Fruit fly (Drosophila melanogaster): ENCODE results near the gene Pmi.

The Pmi gene

dm6 chr3L:5808101-5808433 lies 28.2 kb downstream of the Pmi start (continued):
- TF ChIP-seq CG6854 (GFP tag; optimal IDR thresholded peaks at IDR 0.05) (no peak), pdm3 (GFP tag; optimal IDR thresholded peaks at IDR 0.05) (peak; percentile 83), dac (GFP tag; optimal IDR thresholded peaks at IDR 0.05) (peak; percentile 72), CG15336 (GFP tag; IDR thresholded peaks at IDR 0.05) (peak; percentile 82), fd85E (GFP tag; optimal IDR thresholded peaks at IDR 0.05) (peak; percentile 58), Ets21C (GFP tag; optimal IDR thresholded peaks at IDR 0.05) (peak; percentile 46), CG4318 (GFP tag; optimal IDR thresholded peaks at IDR 0.05) (peak; percentile 77), CG31627 (GFP tag; optimal IDR thresholded peaks at IDR 0.05) (peak; percentile 61), Eip93F (GFP tag; optimal IDR thresholded peaks at IDR 0.05) (no peak), Hr4 (GFP tag; optimal IDR thresholded peaks at IDR 0.05) (peak; percentile 89), CG6808 (GFP tag; optimal IDR thresholded peaks at IDR 0.05) (peak; percentile 86), eg (GFP tag; IDR thresholded peaks at IDR 0.05) (peak; percentile 79), CG8119 (GFP tag; IDR thresholded peaks at IDR 0.05) (peak; percentile 80), Met (GFP tag; optimal IDR thresholded peaks at IDR 0.05) (no peak), CG8319 (GFP tag; optimal IDR thresholded peaks at IDR 0.05) (peak; percentile 73), CG3032 (tag; optimal IDR thresholded peaks at IDR 0.05) (peak; percentile 84), CG9139 (GFP tag; optimal IDR thresholded peaks at IDR 0.05) (peak; percentile 63), esn (GFP tag; optimal IDR thresholded peaks at IDR 0.05) (peak; percentile 72), CG6792 (GFP tag; optimal IDR thresholded peaks at IDR 0.05) (peak; percentile 81), svp (GFP tag) (peak; percentile 82), Eip75B (GFP tag; optimal IDR thresholded peaks at IDR 0.05) (peak; percentile 89), CG8632 (GFP tag; optimal IDR thresholded peaks at IDR 0.05) (peak; percentile 66), Hr39 (GFP tag; optimal IDR thresholded peaks at IDR 0.05) (peak; percentile 67), salr (GFP tag; optimal IDR thresholded peaks at IDR 0.05) (peak; percentile 57 to 81), Ets96B (tag; optimal IDR thresholded peaks at IDR 0.05) (peak; percentile 83), net (GFP tag; optimal IDR thresholded peaks at IDR 0.05) (peak; percentile 71)

dm6 chr3L:5808540-5809200 lies 28.8 kb downstream of the Pmi start:
- no peak for TF ChIP-seq CG11902 (GFP tag; optimal IDR thresholded peaks at IDR 0.05)
- TF ChIP-seq Met (GFP tag; optimal IDR thresholded peaks at IDR 0.05): no peak
- TF ChIP-seq vri (GFP tag; optimal IDR thresholded peaks at IDR 0.05): peak; percentile 29

dm6 chr3L:5809201-5809584 lies 29.3 kb downstream of the Pmi start:
- TF ChIP-seq CG7368 (GFP tag; optimal IDR thresholded peaks at IDR 0.05) (no peak), Met (GFP tag; optimal IDR thresholded peaks at IDR 0.05) (peak; percentile 20)

dm6 chr3L:5809642-5810279 lies 29.9 kb downstream of the Pmi start:
- TF ChIP-seq acj6 (GFP tag; optimal IDR thresholded peaks at IDR 0.05) (no peak), CG11762 (GFP tag; optimal IDR thresholded peaks at IDR 0.05; ENCODE audit: insufficient read depth) (no peak), Eip78C (GFP tag) (peak; percentile 0), CG3032 (tag; optimal IDR thresholded peaks at IDR 0.05) (no peak), Ets96B (tag; optimal IDR thresholded peaks at IDR 0.05) (no peak), Sox14 (GFP tag; optimal IDR thresholded peaks at IDR 0.05) (peak; percentile 40), CG8119 (GFP tag; IDR thresholded peaks at IDR 0.05) (no peak), CG16779 (tag; optimal IDR thresholded peaks at IDR 0.05) (no peak), Hr39 (GFP tag; optimal IDR thresholded peaks at IDR 0.05) (no peak), Blimp-1 (GFP tag; optimal IDR thresholded peaks at IDR 0.05) (no peak), CG6792 (GFP tag; optimal IDR thresholded peaks at IDR 0.05) (no peak), CG3919 (GFP tag; optimal IDR thresholded peaks at IDR 0.05) (no peak), esn (GFP tag; optimal IDR thresholded peaks at IDR 0.05) (no peak), CG7368 (GFP tag; optimal IDR thresholded peaks at IDR 0.05) (no peak), net (GFP tag; optimal IDR thresholded peaks at IDR 0.05) (no peak), Gug (GFP tag; IDR thresholded peaks at IDR 0.05) (no peak), cyc (GFP tag; optimal IDR thresholded peaks at IDR 0.05) (no peak), svp (GFP tag) (peak; percentile 55), vri (GFP tag; optimal IDR thresholded peaks at IDR 0.05) (peak; percentile 33), CG6276 (GFP tag; optimal IDR thresholded peaks at IDR 0.05) (no peak), CG15336 (GFP tag; IDR thresholded peaks at IDR 0.05) (no peak), CG6163 (GFP tag; IDR thresholded peaks at IDR 0.05) (0 out of 3 replicates have a peak, but pooled peaks have one; percentile 11), pdm3 (GFP tag; optimal IDR thresholded peaks at IDR 0.05) (no peak), CG10631 (GFP tag; optimal IDR thresholded peaks at IDR 0.05) (no peak), dac (GFP tag; optimal IDR thresholded peaks at IDR 0.05) (no peak), CG6854 (GFP tag; optimal IDR thresholded peaks at IDR 0.05) (no peak), CG4318 (GFP tag; optimal IDR thresholded peaks at IDR 0.05) (no peak), fkh (GFP tag; optimal IDR thresholded peaks at IDR 0.05) (no peak)

Data from whole organism, prepupa.